Worm (Caenorhabditis elegans) whole organism, L4 larva: ENCODE measurements around the gene rsp-4.
A peak's percentile ranks its signal among the peaks of the same experiment; 100 is the strongest.

Experiments
- F37D6.2 ChIP-seq: sonication (generic microtip); optimal IDR thresholded peaks from 2 replicates; lab custom pipeline; 2016; ENCODE audit warnings: mild to moderate bottlenecking, missing genetic modification characterization, missing compliant biosample characterization
- F44E2.7 ChIP-seq: fragments of 200-800 bp; sonication (Bioruptor generic); IDR thresholded peaks from 2 replicates; pipeline ENCODE4 v2.1.2; 2022; ENCODE audit warnings: missing genetic modification characterization, missing compliant biosample characterization
- F49E8.2 ChIP-seq: sonication (generic microtip); optimal IDR thresholded peaks from 2 replicates; lab custom pipeline; 2016; ENCODE audit warnings: missing compliant biosample characterization, mild to moderate bottlenecking, missing genetic modification characterization, borderline replicate concordance
- Y105C5A.15 ChIP-seq: fragments of 200-800 bp; sonication (Bioruptor generic); IDR thresholded peaks from 2 replicates; pipeline ENCODE4 v1.3.6; 2022; ENCODE audit warnings: missing genetic modification characterization, missing compliant biosample characterization
- Y48G9A.11 ChIP-seq: fragments of 200-800 bp; sonication (Bioruptor generic); IDR thresholded peaks from 2 replicates; pipeline ENCODE4 v1.3.6; 2022; ENCODE audit warnings: missing genetic modification reagents, missing genetic modification characterization, missing compliant biosample characterization
- Y5F2A.4 ChIP-seq: fragments of 200-800 bp; sonication (Bioruptor generic); optimal IDR thresholded peaks from 2 replicates; lab custom pipeline; 2018; ENCODE audit warnings: mild to moderate bottlenecking, missing genetic modification characterization, missing compliant biosample characterization
- Y75B8A.6 ChIP-seq: fragments of 200-800 bp; sonication (Bioruptor generic); IDR thresholded peaks from 2 replicates; pipeline ENCODE4 v1.3.6; 2022; ENCODE audit warnings: missing genetic modification reagents, missing genetic modification characterization, missing compliant biosample characterization
- aha-1 ChIP-seq: fragments of 150-350 bp; peaks from one replicate; lab custom pipeline; 2014; ENCODE audit warnings: missing biosample characterization, missing genetic modification characterization
- arid-1 ChIP-seq: fragments of 200-800 bp; sonication (Bioruptor generic); conservative IDR thresholded peaks from 2 replicates; pipeline ENCODE4 v1.3.6; 2022; ENCODE audit warnings: missing genetic modification reagents, missing genetic modification characterization, missing compliant biosample characterization
- ceh-20 ChIP-seq: fragments of 200-800 bp; sonication (Bioruptor generic); IDR thresholded peaks from 2 replicates; pipeline ENCODE4 v1.3.6; 2022; ENCODE audit warnings: missing genetic modification reagents, missing genetic modification characterization, missing compliant biosample characterization
- ceh-62 ChIP-seq: sonication (generic microtip); optimal IDR thresholded peaks from 2 replicates; lab custom pipeline; 2017; ENCODE audit warnings: missing biosample characterization, missing genetic modification characterization
- ces-1 ChIP-seq: fragments of 150-350 bp; sonication (generic microtip); optimal IDR thresholded peaks from 4 replicates; lab custom pipeline; 2014; ENCODE audit warnings: missing biosample characterization, missing genetic modification reagents, missing genetic modification characterization
- daf-12 ChIP-seq: fragments of 150-350 bp; optimal IDR thresholded peaks from 2 replicates; lab custom pipeline; 2014; ENCODE audit warnings: missing biosample characterization, missing genetic modification reagents, missing genetic modification characterization
- daf-16 ChIP-seq, 3 experiments: sonication (generic microtip); optimal IDR thresholded peaks; 2 replicates each; lab custom pipeline; 2016 to 2017; ENCODE audit warnings: missing genetic modification characterization in 3 of 3, missing genetic modification reagents in 3 of 3, mild to moderate bottlenecking in 2 of 3, missing compliant biosample characterization in 2 of 3, missing biosample characterization in 1 of 3, moderate library complexity in 1 of 3
- dmd-9 ChIP-seq: fragments of 200-800 bp; sonication (Bioruptor generic); IDR thresholded peaks from 2 replicates; pipeline ENCODE4 v1.3.6; 2022; ENCODE audit warnings: missing genetic modification reagents, missing genetic modification characterization, missing compliant biosample characterization
- dpl-1 ChIP-seq: fragments of 150-350 bp; optimal IDR thresholded peaks from 2 replicates; lab custom pipeline; 2014; ENCODE audit warnings: missing biosample characterization, missing genetic modification reagents, missing genetic modification characterization
- egl-27 ChIP-seq: sonication (generic microtip); optimal IDR thresholded peaks from 3 replicates; lab custom pipeline; 2017; ENCODE audit warnings: missing biosample characterization, missing genetic modification reagents, missing genetic modification characterization
- egl-43 ChIP-seq: fragments of 200-800 bp; sonication (Bioruptor generic); IDR thresholded peaks from 2 replicates; pipeline ENCODE4 v1.3.6; 2022; ENCODE audit warnings: missing genetic modification reagents, missing genetic modification characterization, missing compliant biosample characterization
- gei-8 ChIP-seq: fragments of 200-800 bp; sonication (Bioruptor generic); optimal IDR thresholded peaks from 2 replicates; lab custom pipeline; 2018; ENCODE audit warnings: mild to moderate bottlenecking, missing genetic modification characterization, missing compliant biosample characterization
- hif-1 ChIP-seq, 2 experiments: sonication (generic microtip); optimal IDR thresholded peaks; 2 replicates each; lab custom pipeline; 2016 to 2017; ENCODE audit warnings: missing compliant biosample characterization in 2 of 2, missing genetic modification characterization in 2 of 2, missing genetic modification reagents in 2 of 2, missing genotype in 2 of 2, mild to moderate bottlenecking in 1 of 2
- hlh-11 ChIP-seq: fragments of 200-800 bp; sonication (Bioruptor generic); optimal IDR thresholded peaks from 2 replicates; lab custom pipeline; 2018; ENCODE audit warnings: mild to moderate bottlenecking, missing genetic modification characterization, missing compliant biosample characterization
- lim-7 ChIP-seq: fragments of 200-800 bp; sonication (Bioruptor generic); IDR thresholded peaks from 2 replicates; pipeline ENCODE4 v1.3.6; 2022; ENCODE audit warnings: missing genetic modification characterization, missing compliant biosample characterization
- lin-1 ChIP-seq: fragments of 200-800 bp; sonication (Bioruptor generic); IDR thresholded peaks from 2 replicates; pipeline ENCODE4 v1.3.6; 2022; ENCODE audit warnings: missing genetic modification reagents, missing genetic modification characterization, missing compliant biosample characterization
- lin-13 ChIP-seq: fragments of 150-350 bp; optimal IDR thresholded peaks from 2 replicates; lab custom pipeline; 2014; ENCODE audit warnings: missing biosample characterization, missing genetic modification reagents, missing genetic modification characterization
- lin-15B ChIP-seq: fragments of 150-350 bp; sonication (generic microtip); optimal IDR thresholded peaks from 3 replicates; lab custom pipeline; 2014; ENCODE audit warnings: missing biosample characterization, missing genetic modification characterization
- lin-38 ChIP-seq: fragments of 200-800 bp; sonication (Bioruptor generic); IDR thresholded peaks from 2 replicates; pipeline ENCODE4 v1.3.6; 2022; ENCODE audit warnings: missing genetic modification reagents, missing genetic modification characterization, missing compliant biosample characterization
- lir-3 ChIP-seq: sonication (generic microtip); optimal IDR thresholded peaks from 2 replicates; lab custom pipeline; 2016; ENCODE audit warnings: mild to moderate bottlenecking, missing genetic modification characterization, missing compliant biosample characterization
- mep-1 ChIP-seq: fragments of 150-350 bp; sonication (generic microtip); optimal IDR thresholded peaks from 3 replicates; lab custom pipeline; 2014; ENCODE audit warnings: missing biosample characterization, missing genetic modification characterization
- mes-2 ChIP-seq: sonication (generic microtip); optimal IDR thresholded peaks from 2 replicates; lab custom pipeline; 2016; ENCODE audit warnings: missing genotype, mild to moderate bottlenecking, missing genetic modification characterization, missing compliant biosample characterization; ENCODE audit not compliant: poor library complexity, severe bottlenecking
- mxl-2 ChIP-seq: fragments of 200-800 bp; sonication (Bioruptor generic); conservative IDR thresholded peaks from 2 replicates; pipeline ENCODE4 v1.3.6; 2022; ENCODE audit warnings: missing genetic modification reagents, missing genetic modification characterization, missing compliant biosample characterization
- nhr-102 ChIP-seq: sonication (generic microtip); optimal IDR thresholded peaks from 2 replicates; lab custom pipeline; 2016; ENCODE audit warnings: mild to moderate bottlenecking, missing genetic modification characterization, moderate library complexity, missing compliant biosample characterization
- nhr-11 ChIP-seq: fragments of 150-350 bp; optimal IDR thresholded peaks from 2 replicates; lab custom pipeline; 2014; ENCODE audit warnings: missing biosample characterization, missing genetic modification characterization
- nhr-28 ChIP-seq: fragments of 150-350 bp; optimal IDR thresholded peaks from 2 replicates; lab custom pipeline; 2014; ENCODE audit warnings: missing biosample characterization, missing genetic modification characterization
- pqm-1 ChIP-seq: sonication (generic microtip); optimal IDR thresholded peaks from 2 replicates; lab custom pipeline; 2017; ENCODE audit warnings: missing biosample characterization, missing genetic modification characterization
- sdz-12 ChIP-seq: fragments of 200-800 bp; sonication (Bioruptor generic); optimal IDR thresholded peaks from 2 replicates; lab custom pipeline; 2018; ENCODE audit warnings: mild to moderate bottlenecking, missing genetic modification characterization, missing compliant biosample characterization
- set-16 ChIP-seq: fragments of 200-800 bp; sonication (Bioruptor generic); IDR thresholded peaks from 2 replicates; pipeline ENCODE4 v1.3.6; 2022; ENCODE audit warnings: missing genetic modification reagents, missing genetic modification characterization, missing compliant biosample characterization
- skn-1 ChIP-seq: fragments of 150-350 bp; optimal IDR thresholded peaks from 2 replicates; lab custom pipeline; 2014; ENCODE audit warnings: missing biosample characterization, missing genetic modification characterization
- snpc-1.2 ChIP-seq: fragments of 200-800 bp; sonication (Bioruptor generic); IDR thresholded peaks from 2 replicates; pipeline ENCODE4 v1.3.6; 2022; ENCODE audit warnings: missing genetic modification reagents, missing genetic modification characterization, missing compliant biosample characterization
- tra-1 ChIP-seq: fragments of 200-800 bp; sonication (Bioruptor generic); IDR thresholded peaks from 2 replicates; pipeline ENCODE4 v1.3.6; 2022; ENCODE audit warnings: missing genetic modification reagents, missing genetic modification characterization, missing compliant biosample characterization
- unc-62 ChIP-seq, 3 experiments: fragments of 150-350 bp in 1 of 3; sonication (generic microtip); optimal IDR thresholded peaks in 2 of 3; peaks in 1 of 3; 1 replicate in 1 of 3; 2 replicates in 2 of 3; lab custom pipeline; 2014 to 2017; ENCODE audit warnings: missing biosample characterization in 3 of 3, missing genetic modification characterization in 3 of 3, missing genetic modification reagents in 3 of 3, missing genotype in 1 of 3
- zfp-2 ChIP-seq: sonication (generic microtip); optimal IDR thresholded peaks from 2 replicates; lab custom pipeline; 2016; ENCODE audit warnings: mild to moderate bottlenecking, missing genetic modification characterization, missing compliant biosample characterization

The rsp-4 gene

DNA sequence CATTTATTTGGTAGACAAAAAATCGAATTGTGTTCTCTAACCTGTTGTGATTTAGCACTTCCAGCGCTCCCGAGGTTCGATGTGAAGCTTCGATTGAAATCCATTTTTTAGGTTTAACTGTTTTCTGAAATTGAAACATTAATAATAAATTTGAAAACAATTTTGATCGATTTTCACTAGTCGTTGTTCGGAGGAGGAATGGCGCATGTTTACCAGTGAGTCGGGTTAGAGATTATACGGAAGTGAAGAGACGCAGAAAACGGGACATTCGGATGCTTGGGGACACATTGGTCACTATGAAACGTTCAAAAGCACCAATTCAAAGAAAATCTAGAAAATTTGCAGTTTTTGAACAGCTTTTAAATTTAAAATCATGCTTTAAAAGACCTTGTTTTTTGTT lies 10.1 kb upstream of the rsp-4 start, which contains the start of gene fbxl-3:
Gene fbxl-3, minus strand, starts transcription at position 124 of the 400 bp plus-strand sequence.
- TF ChIP-seq daf-16 (GFP tag; optimal IDR thresholded peaks at IDR 0.05; lab: Kevin White, UChicago) (no peak), daf-16 (tag; optimal IDR thresholded peaks at IDR 0.05; lab: Kevin White, UChicago) (peak; percentile 61), nhr-28 (tag; lab: Kevin White, UChicago) (peak; percentile 2), daf-12 (tag; lab: Kevin White, UChicago) (no peak), nhr-11 (tag; lab: Kevin White, UChicago) (no peak), F49E8.2 (tag; lab: Kevin White, UChicago) (no peak), Y75B8A.6 (GFP tag; lab: Robert Waterston, UW) (no peak), egl-43 (no peak), Y5F2A.4 (no peak), mes-2 (no peak), hlh-11 (tag; lab: Kevin White, UChicago) (peak; percentile 11), unc-62 (GFP tag; optimal IDR thresholded peaks at IDR 0.05 in 1 of 2; lab: Kevin White, UChicago) (no peak), unc-62 (tag; optimal IDR thresholded peaks at IDR 0.05; lab: Kevin White, UChicago) (no peak), nhr-102 (tag; lab: Kevin White, UChicago) (no peak), sdz-12 (GFP tag; lab: Kevin White, UChicago) (no peak), hif-1 (tag; optimal IDR thresholded peaks at IDR 0.05; lab: Kevin White, UChicago) (no peak)

DNA sequence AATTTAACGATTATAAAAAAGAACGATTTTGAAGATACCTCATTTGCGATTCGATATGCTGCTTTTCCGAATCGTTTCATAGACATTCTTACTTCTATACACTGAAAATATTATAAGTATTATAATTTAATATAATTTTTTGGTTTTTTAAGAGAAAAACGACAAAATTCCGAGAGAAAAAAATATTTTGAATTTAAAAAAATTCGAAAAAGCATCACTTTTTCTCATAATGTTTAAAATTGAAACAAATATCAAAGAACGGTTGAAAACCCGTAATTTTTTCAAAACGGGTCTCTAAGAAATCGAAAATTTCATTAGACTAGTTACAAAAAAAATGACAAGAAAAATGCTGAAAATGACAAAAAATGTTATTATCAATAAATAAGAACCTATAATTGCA lies 7.0 kb upstream of the rsp-4 start, which contains the start of gene pink-1:
Gene pink-1, minus strand, starts transcription at position 101 of the 400 bp plus-strand sequence.
- TF ChIP-seq arid-1 (GFP tag; lab: Robert Waterston, UW) = no peak
- 0 out of 2 replicates have a peak, but pooled peaks have one; percentile 17 for TF ChIP-seq lin-38 (GFP tag; lab: Robert Waterston, UW)
- TF ChIP-seq, all 104 proteins: peak for 1

DNA sequence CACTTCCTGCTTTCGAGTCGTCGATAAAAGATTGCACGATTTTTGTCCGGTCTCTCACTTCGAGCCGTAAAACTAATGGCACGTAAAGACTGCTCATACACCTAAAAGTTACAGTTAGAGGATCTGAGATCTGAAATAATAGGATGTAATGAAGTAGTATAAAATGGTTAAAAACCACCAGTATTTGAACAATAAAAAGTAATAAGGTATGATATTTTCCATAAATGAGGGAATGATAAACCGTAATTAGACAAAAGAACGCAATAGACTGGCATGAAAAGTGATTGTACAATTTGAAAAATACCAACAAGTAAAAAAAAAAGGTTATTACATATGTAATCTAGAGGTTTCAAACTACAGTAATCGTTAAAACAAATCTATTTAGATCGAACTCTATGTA lies 4.5 kb upstream of the rsp-4 start, which contains the start of gene brap-2:
Gene brap-2, minus strand, starts transcription at position 101 of the 400 bp plus-strand sequence.
- no peak for TF ChIP-seq Y5F2A.4
- peak; percentile 11 for TF ChIP-seq aha-1 (tag; lab: Kevin White, UChicago)

- TF ChIP-seq dpl-1 = peak; percentile 55
- no peak for TF ChIP-seq tra-1
- TF ChIP-seq, all 104 proteins: peak for 1
These were observed 2.8 kb upstream of the rsp-4 start for ce11 chrII:5391447-5391846.

DNA sequence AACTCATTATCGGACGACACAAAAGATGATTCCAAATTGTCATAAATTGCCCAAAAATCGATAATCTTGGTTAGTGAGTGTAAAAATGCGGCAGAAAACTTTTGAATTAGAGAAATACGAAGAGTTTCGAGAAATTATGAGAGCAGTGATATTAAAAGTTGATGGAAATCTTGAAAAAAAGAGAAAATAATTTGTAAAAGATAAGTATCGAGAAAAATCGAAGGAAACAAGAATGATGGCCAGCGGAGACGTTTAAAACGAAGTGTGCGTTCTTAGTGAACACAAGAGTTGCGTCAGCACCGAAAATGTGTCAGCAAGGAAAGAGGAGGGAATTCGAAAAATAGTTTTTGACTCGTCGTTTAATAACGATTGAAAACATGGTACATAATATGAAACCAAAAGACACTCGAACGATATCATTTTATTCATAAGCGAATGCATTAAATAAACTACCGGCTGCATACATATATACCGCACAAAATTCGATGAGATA lies 1.2 kb upstream of the rsp-4 start, which contains the start of gene ndx-6:
Gene ndx-6, minus strand, starts transcription at position 51 of the 493 bp plus-strand sequence.
- TF ChIP-seq egl-27 (tag; lab: Kevin White, UChicago) (no peak), daf-12 (tag; lab: Kevin White, UChicago) (no peak), lir-3 (tag; lab: Kevin White, UChicago) (no peak), gei-8 (GFP tag; lab: Kevin White, UChicago) (no peak), zfp-2 (tag; lab: Kevin White, UChicago) (no peak), F44E2.7 (no peak), F37D6.2 (tag; lab: Kevin White, UChicago) (peak; percentile 31), set-16 (GFP tag; lab: Robert Waterston, UW) (no peak), Y48G9A.11 (GFP tag; lab: Robert Waterston, UW) (no peak), Y105C5A.15 (GFP tag; lab: Robert Waterston, UW) (no peak), unc-62 (GFP tag; optimal IDR thresholded peaks at IDR 0.05 in 1 of 2; lab: Kevin White, UChicago) (peak in 1 of 2 experiments; percentile 89), unc-62 (tag; optimal IDR thresholded peaks at IDR 0.05; lab: Kevin White, UChicago) (no peak), dmd-9 (0 out of 2 replicates have a peak, but pooled peaks have one; percentile 42), nhr-102 (tag; lab: Kevin White, UChicago) (peak; percentile 74), aha-1 (tag; lab: Kevin White, UChicago) (peak; percentile 42), mxl-2 (GFP tag; lab: Robert Waterston, UW) (no peak), nhr-11 (tag; lab: Kevin White, UChicago) (peak; percentile 71), Y75B8A.6 (GFP tag; lab: Robert Waterston, UW) (no peak), sdz-12 (GFP tag; lab: Kevin White, UChicago) (no peak), pqm-1 (tag; lab: Kevin White, UChicago) (no peak), lin-15B (peak; percentile 22), ceh-20 (GFP tag; lab: Robert Waterston, UW) (peak; percentile 58; the same call in 1 of the 2 replicates), lin-13 (GFP tag; lab: Kevin White, UChicago) (peak; percentile 64), ceh-62 (no peak), lim-7 (GFP tag; lab: Robert Waterston, UW) (no peak), snpc-1.2 (GFP tag; lab: Robert Waterston, UW) (no peak), ces-1 (GFP tag; lab: Kevin White, UChicago) (no peak), skn-1 (tag; lab: Kevin White, UChicago) (no peak), lin-1 (GFP tag; lab: Robert Waterston, UW) (no peak), mep-1 (tag; lab: Kevin White, UChicago) (peak; percentile 86)
